Worm (Caenorhabditis elegans) whole organism, dauer: ENCODE results near the gene Y62H9A.1.

Experiments used
- unc-62 ChIP-seq: sonication (generic microtip); optimal IDR thresholded peaks from 2 replicates; lab custom pipeline; 2017; ENCODE audit warnings: missing biosample characterization, missing genetic modification reagents, missing genetic modification characterization

Y62H9A.1 gene

DNA sequence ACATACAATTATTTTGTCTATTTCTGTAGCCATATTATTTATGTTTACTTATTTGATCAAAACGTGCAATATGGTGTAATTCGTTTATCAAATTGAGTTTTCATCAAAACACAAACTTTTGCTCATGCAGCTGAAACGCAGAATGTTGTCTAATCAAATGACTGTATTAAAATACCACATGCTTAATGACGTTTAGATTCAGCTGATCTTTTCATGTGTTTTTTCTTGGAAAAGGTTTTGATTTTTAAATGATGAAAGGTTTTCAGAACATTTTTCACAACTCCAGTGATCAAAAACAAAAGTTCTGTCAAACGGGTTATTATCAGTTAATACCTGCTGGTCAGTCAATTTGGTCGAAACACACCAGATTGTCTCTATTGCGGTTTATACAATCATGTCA lies at the start of gene Y62H9A.1:
TSS of gene Y62H9A.1 (plus strand) at position 282 of the 400 bp plus-strand sequence.
- TF ChIP-seq unc-62 (GFP tag; lab: Kevin White, UChicago) = no peak

DNA sequence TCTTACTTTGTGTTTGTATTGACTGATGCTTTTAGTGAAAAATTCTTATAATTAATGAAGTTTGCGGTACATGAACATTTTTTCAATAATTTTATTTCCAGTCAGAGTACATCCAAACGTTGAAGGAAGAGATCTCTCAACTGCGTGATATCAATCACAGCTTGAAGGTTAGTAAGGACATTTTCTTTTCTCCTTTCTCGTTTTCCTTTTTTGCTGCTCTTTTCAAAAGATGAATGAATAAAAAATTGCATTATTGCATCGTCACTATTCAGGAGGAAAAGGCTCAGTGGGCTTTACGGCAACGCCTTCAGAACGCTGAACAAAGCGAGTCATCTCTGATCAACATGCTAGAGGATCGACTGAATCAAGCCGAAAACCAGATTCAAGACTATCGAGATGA lies 48.4 kb upstream of the Y62H9A.1 start:
- TF ChIP-seq unc-62 (GFP tag; lab: Kevin White, UChicago) = no peak

DNA sequence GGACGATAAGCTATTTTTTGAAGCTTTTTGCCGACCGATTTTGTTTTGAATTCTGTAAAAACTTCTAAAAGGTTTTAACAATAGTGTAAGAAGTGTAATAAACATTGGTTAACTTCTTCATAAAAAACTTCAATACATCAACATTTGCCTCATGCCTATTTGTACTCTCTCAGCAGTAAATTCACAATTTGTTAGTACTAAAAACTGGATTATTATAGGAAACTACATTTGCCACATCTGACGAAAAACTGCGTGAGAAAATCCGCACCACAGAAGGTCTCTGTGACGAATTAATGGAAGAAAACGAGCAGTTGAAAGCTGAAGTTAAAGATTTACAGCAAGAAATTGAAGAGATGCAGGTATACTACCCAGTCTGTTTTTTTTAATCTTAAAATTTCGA lies 47.8 kb upstream of the Y62H9A.1 start:
- TF ChIP-seq unc-62 (GFP tag; lab: Kevin White, UChicago) = no peak

DNA sequence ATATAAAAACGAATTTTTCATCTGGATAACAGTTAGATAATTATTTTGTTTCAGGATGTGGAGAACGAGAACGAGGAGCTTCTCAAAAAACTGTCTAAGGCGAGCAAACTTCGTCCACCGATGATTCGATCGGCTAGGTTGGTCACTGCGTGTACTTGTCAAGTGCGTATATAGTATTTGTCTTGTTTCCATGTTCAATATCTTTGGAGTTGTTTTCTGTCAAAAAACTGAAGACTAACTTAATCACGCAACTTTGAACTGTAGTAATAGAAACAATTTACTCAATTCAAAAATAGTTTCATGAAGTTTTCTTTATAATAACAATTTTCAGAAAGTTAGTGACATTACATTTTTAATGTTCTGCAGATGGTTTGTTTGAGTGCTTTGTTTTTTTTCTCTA lies 46.7 kb upstream of the Y62H9A.1 start:
- TF ChIP-seq unc-62 (GFP tag; lab: Kevin White, UChicago) = no peak

DNA sequence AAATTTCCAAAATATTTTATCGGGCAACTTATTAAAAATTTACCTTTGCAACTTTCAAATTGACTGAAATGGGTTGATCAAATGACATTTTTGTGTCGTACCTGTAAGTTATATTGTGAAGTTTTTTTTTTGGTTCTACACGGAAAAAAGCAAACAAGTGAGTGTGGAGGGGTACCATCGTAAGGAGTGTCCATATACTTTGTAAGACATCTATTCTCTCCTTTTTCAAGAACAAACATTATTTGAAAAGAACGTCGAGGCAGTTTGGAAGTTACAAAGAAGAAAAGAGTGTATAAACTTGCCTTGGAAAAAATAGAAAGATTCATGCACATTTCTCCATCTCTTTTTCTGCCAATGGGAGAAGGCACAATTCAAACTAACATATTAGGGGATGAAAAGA lies 38.0 kb upstream of the Y62H9A.1 start, which contains the start of gene taf-7.1:
TSS of gene taf-7.1 (minus strand) at position 101 of the 400 bp plus-strand sequence.
- no peak for TF ChIP-seq unc-62 (GFP tag; lab: Kevin White, UChicago)

DNA sequence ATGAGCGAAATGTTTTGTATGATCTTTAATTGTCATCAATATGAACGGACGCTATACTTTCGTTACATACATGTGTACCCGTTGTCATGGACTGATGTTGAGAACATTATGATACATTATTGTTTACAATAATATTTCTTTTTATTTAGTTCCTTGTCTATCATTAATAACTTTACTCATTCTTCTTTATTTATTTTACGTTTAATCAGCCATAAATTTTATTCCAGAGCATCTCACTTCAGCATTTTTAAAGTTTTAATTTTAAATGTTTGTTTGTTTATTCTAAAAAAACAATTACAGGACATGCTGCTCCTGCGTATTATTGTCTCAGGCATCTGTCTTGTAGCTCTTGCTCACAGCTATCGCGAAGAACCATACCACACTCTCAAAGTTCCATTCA lies 32.0 kb upstream of the Y62H9A.1 start, which contains the start of gene F54F7.2:
TSS of gene F54F7.2 (plus strand) at position 301 of the 400 bp plus-strand sequence.
- no peak for TF ChIP-seq unc-62 (GFP tag; lab: Kevin White, UChicago)

DNA sequence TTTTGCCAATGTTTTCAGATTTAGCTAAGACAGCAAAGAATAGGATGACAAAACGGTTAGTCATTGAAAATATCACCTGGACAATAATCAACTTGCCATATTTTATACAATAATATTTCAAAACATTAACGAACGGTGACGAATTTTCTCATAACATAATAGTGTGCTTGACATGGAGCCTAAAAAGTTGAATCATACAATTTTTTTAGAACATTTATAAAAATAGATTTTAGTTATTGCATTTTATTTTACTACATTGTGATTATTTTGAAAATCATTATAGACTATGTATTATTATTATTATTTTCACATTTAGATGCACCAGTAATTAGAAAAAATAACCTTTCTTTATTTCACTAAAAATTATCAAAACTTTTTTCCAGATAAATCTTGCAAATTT lies 26.7 kb upstream of the Y62H9A.1 start, which contains the start of gene F54F7.9:
TSS of gene F54F7.9 (minus strand) at position 101 of the 400 bp plus-strand sequence.
- TF ChIP-seq unc-62 (GFP tag; lab: Kevin White, UChicago) = no peak

DNA sequence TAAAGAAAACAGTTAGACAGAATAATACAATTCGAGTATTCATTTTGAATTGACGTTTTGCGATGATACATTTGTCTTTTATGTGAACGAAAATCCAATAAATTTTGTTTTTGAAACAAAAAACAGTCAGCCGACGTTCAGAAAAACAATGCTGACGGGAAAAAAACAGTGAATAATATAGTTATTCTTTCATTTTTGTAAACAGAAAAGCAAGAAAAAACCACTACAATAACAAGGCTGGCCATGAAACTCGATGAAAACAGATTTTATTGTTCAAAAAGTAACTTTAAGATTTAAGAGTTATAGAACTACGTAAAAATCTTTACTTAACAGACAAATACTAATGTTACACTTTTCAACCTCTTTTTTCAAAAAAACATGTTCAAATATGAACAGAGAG lies 25.3 kb upstream of the Y62H9A.1 start, which contains the start of gene F54F7.3:
TSS of gene F54F7.3 (minus strand) at position 101 of the 400 bp plus-strand sequence.
- no peak for TF ChIP-seq unc-62 (GFP tag; lab: Kevin White, UChicago)

DNA sequence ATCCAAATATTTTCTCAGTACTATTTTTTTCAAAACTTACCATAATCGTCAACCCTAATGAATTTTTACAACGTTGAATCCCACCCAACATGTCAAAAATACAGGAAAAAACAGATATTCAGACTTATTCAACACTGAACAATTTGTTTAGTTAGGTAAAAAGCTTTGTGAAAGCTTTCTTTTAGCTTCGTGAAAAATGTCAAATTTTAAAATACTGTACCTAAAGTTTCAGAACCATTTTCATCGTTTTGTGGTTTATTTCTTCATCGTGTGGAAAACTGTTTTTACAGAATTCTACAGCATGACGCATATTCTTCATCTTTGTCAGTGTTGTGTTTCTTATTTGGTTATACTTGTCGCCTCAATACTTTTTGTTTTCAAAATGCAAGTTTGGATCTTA lies 24.8 kb upstream of the Y62H9A.1 start, which contains the start of gene F54F7.14:
TSS of gene F54F7.14 (plus strand) at position 301 of the 400 bp plus-strand sequence.
- no peak for TF ChIP-seq unc-62 (GFP tag; lab: Kevin White, UChicago)

DNA sequence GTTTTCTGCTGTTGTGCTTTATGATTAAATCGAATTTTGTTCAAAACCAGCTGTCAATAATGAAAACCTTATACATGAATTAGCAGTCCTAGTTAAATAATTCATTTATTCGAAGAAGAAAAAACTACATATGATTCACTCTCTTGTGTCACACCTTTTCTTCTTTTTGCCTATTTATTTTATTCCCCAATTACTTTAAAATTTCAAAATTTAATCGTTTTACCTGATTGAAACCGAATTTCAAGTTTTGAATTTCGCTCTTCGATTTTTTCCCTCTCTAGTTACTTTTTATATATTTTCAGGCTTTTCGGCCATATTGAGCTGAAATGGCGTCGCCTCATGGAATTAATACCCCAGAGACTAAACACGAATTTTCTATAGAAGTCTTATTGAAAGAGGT lies 22.8 kb upstream of the Y62H9A.1 start, which contains the start of gene xtr-1:
TSS of gene xtr-1 (plus strand) at position 301 of the 400 bp plus-strand sequence.
- no peak for TF ChIP-seq unc-62 (GFP tag; lab: Kevin White, UChicago)

DNA sequence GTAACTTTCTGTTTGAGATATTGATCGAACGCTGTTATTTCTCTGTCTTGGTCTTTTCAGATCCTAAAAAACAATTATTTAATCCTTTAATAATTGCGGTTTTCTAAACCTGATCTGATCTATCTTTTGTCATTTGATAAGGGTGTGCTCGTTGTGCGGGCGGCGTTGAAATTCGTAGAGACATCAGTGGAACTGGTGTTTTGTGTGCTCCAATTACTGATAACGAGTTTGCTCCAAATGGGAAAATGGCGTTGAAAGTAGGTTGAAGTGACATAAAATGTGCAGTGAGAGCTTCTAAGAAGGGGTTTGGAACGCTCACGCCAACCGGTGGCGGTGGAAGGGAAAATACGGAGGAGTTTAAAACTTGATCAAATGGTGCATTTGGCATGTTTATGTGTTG lies 20.9 kb upstream of the Y62H9A.1 start:
- TF ChIP-seq unc-62 (GFP tag; lab: Kevin White, UChicago) = no peak

DNA sequence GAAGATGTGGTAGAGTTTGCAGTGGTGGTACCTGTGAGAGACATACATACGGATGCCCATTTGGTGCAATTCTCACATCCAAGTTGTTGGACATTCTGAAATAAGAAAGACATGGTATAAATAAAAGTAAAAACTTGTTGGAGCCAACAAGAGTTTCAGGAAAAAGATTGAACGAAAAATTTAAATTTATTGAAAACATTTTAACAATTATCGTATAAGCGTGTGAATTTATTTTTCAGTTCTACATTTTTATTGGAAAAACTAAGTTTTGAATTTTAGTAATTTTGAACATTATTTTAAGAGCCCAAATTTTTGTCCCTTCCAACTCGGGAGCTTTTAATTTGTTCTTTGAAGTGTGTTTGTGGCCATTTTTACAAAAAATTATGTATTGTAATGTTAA lies 20.4 kb upstream of the Y62H9A.1 start, which contains the start of gene F54F7.8:
TSS of gene F54F7.8 (minus strand) at position 101 of the 400 bp plus-strand sequence.
- TF ChIP-seq unc-62 (GFP tag; lab: Kevin White, UChicago) = no peak

DNA sequence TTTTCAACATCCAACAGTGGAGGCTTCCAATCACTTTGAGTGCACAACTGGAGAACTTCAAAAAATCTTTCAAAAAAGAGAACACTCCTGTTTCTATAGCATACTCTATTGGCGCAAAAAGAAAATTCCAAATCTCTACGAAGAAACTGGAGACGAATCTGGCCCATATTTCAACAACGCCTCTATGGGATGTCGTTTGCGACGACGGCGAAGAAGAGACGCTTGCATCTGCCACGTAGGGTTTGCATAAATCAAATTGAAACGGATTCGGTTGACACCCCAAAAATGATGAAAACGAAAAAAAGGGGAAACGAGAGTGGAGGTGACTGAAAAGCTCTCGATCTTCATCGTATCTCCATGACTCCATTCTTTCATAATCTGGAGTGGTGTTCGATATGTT lies 19.1 kb upstream of the Y62H9A.1 start:
- no peak for TF ChIP-seq unc-62 (GFP tag; lab: Kevin White, UChicago)

DNA sequence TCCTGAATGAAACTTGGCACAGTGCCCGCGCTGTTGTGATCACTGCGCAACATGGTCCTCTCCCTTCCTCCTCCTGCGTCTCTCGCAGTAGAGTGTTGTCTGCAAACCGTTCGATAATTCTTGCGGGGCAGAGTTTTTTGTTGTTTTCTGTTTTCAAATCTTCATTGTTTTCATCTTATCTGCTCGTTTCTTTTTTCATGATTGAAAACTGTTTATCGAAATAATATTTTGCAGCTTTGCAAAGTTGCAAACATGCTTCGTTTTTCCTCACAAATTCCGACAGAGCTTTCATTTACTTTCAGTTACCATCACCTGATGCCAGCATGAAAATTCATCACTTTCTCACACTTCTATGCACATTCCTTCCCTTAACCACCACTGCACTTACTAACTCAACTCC lies 18.2 kb upstream of the Y62H9A.1 start, which contains the start of gene mes-1:
TSS of gene mes-1 (plus strand) at position 301 of the 400 bp plus-strand sequence.
- no peak for TF ChIP-seq unc-62 (GFP tag; lab: Kevin White, UChicago)

DNA sequence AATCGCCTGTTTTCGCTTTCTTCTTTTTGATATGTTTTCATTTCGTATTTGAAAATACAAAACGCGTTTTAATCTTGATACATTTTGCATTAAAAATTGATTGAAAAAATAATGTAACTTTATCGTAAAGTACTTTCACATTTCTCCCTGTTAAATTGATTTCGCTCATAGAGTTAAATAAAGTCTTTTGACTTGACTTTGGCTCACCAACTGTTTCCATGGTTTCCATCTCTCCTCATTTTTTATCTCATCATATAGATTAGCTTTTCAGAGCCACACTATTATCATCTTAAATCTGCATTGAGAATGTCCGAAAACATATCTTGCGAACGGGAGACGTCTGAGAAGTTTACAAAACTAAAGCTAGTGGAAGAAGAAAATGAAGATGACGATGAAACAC lies 12.0 kb upstream of the Y62H9A.1 start, which contains the start of gene F54F7.10:
TSS of gene F54F7.10 (plus strand) at position 301 of the 400 bp plus-strand sequence.
- TF ChIP-seq unc-62 (GFP tag; lab: Kevin White, UChicago) = no peak

DNA sequence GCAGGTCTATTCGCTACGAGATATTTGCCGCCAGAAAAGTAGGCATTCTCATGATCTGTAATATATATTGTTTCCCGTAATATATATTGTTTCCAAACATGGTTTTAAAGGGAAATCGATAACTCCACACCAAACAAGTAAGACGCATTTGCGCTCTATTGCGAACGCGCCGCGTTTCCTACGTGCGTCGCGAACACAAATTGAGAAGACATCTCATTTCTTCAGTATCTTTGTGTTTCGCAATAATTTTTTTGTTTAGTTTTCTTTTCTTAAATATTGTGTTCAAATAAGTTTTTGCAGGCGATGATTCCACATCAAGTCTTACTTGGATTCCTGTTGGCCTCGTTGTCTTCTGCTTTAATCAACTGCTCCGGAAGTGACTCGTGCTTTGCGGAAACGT lies 10.3 kb upstream of the Y62H9A.1 start, which contains the start of gene F54F7.6:
TSS of gene F54F7.6 (plus strand) at position 301 of the 400 bp plus-strand sequence.
- TF ChIP-seq unc-62 (GFP tag; lab: Kevin White, UChicago) = no peak

DNA sequence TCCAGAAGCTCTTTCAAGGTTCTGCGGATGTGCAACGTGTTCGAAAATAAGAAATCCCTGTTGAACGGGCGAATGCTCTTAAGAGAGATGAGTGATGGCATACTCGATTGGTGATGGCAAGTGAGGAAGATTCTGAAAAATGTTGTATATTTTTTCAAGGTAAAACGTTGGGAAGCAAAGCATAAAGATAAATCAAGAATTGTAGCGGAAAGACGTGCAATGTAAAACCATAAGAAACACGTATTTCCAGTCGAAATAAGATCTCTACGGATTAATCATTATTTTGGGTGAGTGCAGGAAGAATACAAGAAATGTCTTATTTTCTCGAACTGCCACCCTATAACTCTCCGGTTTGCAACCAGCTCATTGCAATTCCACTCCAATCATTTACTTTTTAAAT lies 6.1 kb upstream of the Y62H9A.1 start, which contains the start of gene dot-1.2:
TSS of gene dot-1.2 (minus strand) at position 101 of the 400 bp plus-strand sequence.
- TF ChIP-seq unc-62 (GFP tag; lab: Kevin White, UChicago) = no peak
